Fruit fly (Drosophila melanogaster) whole organism, embryonic: ENCODE data around the gene Fbxl4.

Source experiments
- CG10462 ChIP-seq: fragments of 200-800 bp; sonication (Bioruptor generic); optimal IDR thresholded peaks from 2 replicates; lab custom pipeline; 2016; ENCODE audit warnings: missing biosample characterization, missing genetic modification characterization
- CG11093 ChIP-seq: fragments of 200-800 bp; sonication (Bioruptor generic); IDR thresholded peaks from 3 replicates; pipeline ENCODE4 v1.3.6; 2022; ENCODE audit warnings: missing biosample characterization, missing genetic modification characterization
- CG11695 ChIP-seq: fragments of 200-800 bp; sonication (Bioruptor generic); IDR thresholded peaks from 3 replicates; pipeline ENCODE4 v1.3.6; 2022; ENCODE audit warnings: missing biosample characterization, missing genetic modification characterization
- CG12299 ChIP-seq: fragments of 200-800 bp; sonication (Bioruptor generic); optimal IDR thresholded peaks from 2 replicates; lab custom pipeline; 2018; ENCODE audit warnings: missing biosample characterization, mild to moderate bottlenecking, missing genetic modification characterization
- CG12769 ChIP-seq: fragments of 200-800 bp; sonication (Bioruptor generic); optimal IDR thresholded peaks from 2 replicates; lab custom pipeline; 2019; ENCODE audit warnings: missing biosample characterization, mild to moderate bottlenecking, missing genetic modification characterization, moderate library complexity
- CG15479 ChIP-seq: fragments of 200-800 bp; sonication (Bioruptor generic); optimal IDR thresholded peaks from 3 replicates; lab custom pipeline; 2019; ENCODE audit warnings: missing biosample characterization, mild to moderate bottlenecking, missing genetic modification characterization, moderate library complexity
- CG16779 ChIP-seq: fragments of 200-800 bp; sonication (Bioruptor generic); IDR thresholded peaks from 2 replicates; pipeline ENCODE4 v1.3.6; 2022; ENCODE audit warnings: missing biosample characterization, missing genetic modification characterization
- CG18619 ChIP-seq: fragments of 200-800 bp; sonication (Bioruptor generic); optimal IDR thresholded peaks from 3 replicates; lab custom pipeline; 2017; ENCODE audit warnings: missing biosample characterization, mild to moderate bottlenecking, missing genetic modification characterization
- CG42726 ChIP-seq: fragments of 200-800 bp; sonication (Bioruptor generic); IDR thresholded peaks from 2 replicates; pipeline ENCODE4 v1.3.6; 2022; ENCODE audit warnings: missing biosample characterization, missing genetic modification characterization; ENCODE audit not compliant: partially characterized antibody
- CG4424 ChIP-seq: fragments of 200-800 bp; sonication (Bioruptor generic); optimal IDR thresholded peaks from 3 replicates; lab custom pipeline; 2016; ENCODE audit warnings: missing biosample characterization, missing genetic modification characterization
- CG4707 ChIP-seq: fragments of 200-800 bp; sonication (Bioruptor generic); optimal IDR thresholded peaks from 2 replicates; lab custom pipeline; 2018; ENCODE audit warnings: missing biosample characterization, mild to moderate bottlenecking, missing genetic modification characterization, moderate library complexity
- CG6854 ChIP-seq: fragments of 200-800 bp; sonication (Bioruptor generic); optimal IDR thresholded peaks from 3 replicates; lab custom pipeline; 2017; ENCODE audit warnings: missing biosample characterization, mild to moderate bottlenecking, missing genetic modification characterization
- CG7928 ChIP-seq: fragments of 200-800 bp; sonication (Bioruptor generic); optimal IDR thresholded peaks from 2 replicates; lab custom pipeline; 2017; ENCODE audit warnings: missing biosample characterization, mild to moderate bottlenecking, missing genetic modification characterization
- CG9609 ChIP-seq: fragments of 200-800 bp; sonication (Bioruptor generic); optimal IDR thresholded peaks from 3 replicates; lab custom pipeline; 2016; ENCODE audit warnings: missing biosample characterization, missing genetic modification characterization
- CG9817 ChIP-seq: fragments of 200-800 bp; sonication (Bioruptor generic); optimal IDR thresholded peaks from 2 replicates; lab custom pipeline; 2018; ENCODE audit warnings: missing biosample characterization, mild to moderate bottlenecking, missing genetic modification characterization, moderate library complexity
- Dad ChIP-seq: fragments of 200-800 bp; sonication (Bioruptor generic); optimal IDR thresholded peaks from 3 replicates; lab custom pipeline; 2016; ENCODE audit warnings: missing biosample characterization, missing genetic modification characterization
- Dip3 ChIP-seq: fragments of 200-800 bp; sonication (Bioruptor generic); optimal IDR thresholded peaks from 3 replicates; lab custom pipeline; 2016; ENCODE audit warnings: missing biosample characterization, missing genetic modification characterization
- Elba2 ChIP-seq: fragments of 200-800 bp; sonication (Bioruptor generic); optimal IDR thresholded peaks from 3 replicates; lab custom pipeline; 2016; ENCODE audit warnings: missing biosample characterization, missing genetic modification characterization
- HLH3B ChIP-seq: fragments of 200-800 bp; sonication (Bioruptor generic); IDR thresholded peaks from 2 replicates; pipeline ENCODE4 v1.3.6; 2022; ENCODE audit warnings: missing biosample characterization, missing genetic modification characterization
- Hey ChIP-seq: fragments of 200-800 bp; sonication (Bioruptor generic); optimal IDR thresholded peaks from 3 replicates; lab custom pipeline; 2018; ENCODE audit warnings: missing biosample characterization, mild to moderate bottlenecking, missing genetic modification characterization
- HmgD ChIP-seq: fragments of 200-800 bp; sonication (Bioruptor generic); optimal IDR thresholded peaks from 3 replicates; lab custom pipeline; 2016; ENCODE audit warnings: missing biosample characterization, missing genetic modification characterization
- Jarid2 ChIP-seq: fragments of 200-800 bp; sonication (Bioruptor generic); optimal IDR thresholded peaks from 3 replicates; lab custom pipeline; 2017; ENCODE audit warnings: mild to moderate bottlenecking, missing biosample characterization, missing genetic modification reagents, missing genetic modification characterization
- Lim3 ChIP-seq: fragments of 200-800 bp; sonication (Bioruptor generic); IDR thresholded peaks from 2 replicates; pipeline ENCODE4 v1.3.6; 2022; ENCODE audit warnings: missing biosample characterization, missing genetic modification characterization
- MTF-1 ChIP-seq: fragments of 200-800 bp; sonication (Bioruptor generic); optimal IDR thresholded peaks from 2 replicates; lab custom pipeline; 2018; ENCODE audit warnings: missing biosample characterization, mild to moderate bottlenecking, missing genetic modification characterization, borderline replicate concordance
- Med ChIP-seq: fragments of 200-800 bp; sonication (Bioruptor generic); peaks from one replicate; lab custom pipeline; 2016; ENCODE audit warnings: missing biosample characterization, missing genetic modification characterization, mild to moderate bottlenecking, inconsistent platforms, moderate library complexity
- Meics ChIP-seq: fragments of 200-800 bp; sonication (Bioruptor generic); optimal IDR thresholded peaks from 2 replicates; lab custom pipeline; 2017; ENCODE audit warnings: missing biosample characterization, mild to moderate bottlenecking, missing genetic modification characterization
- Mes4 ChIP-seq: fragments of 200-800 bp; sonication (Bioruptor generic); optimal IDR thresholded peaks from 2 replicates; lab custom pipeline; 2016; ENCODE audit warnings: missing biosample characterization, missing genetic modification characterization
- Optix ChIP-seq: fragments of 200-800 bp; sonication (Bioruptor generic); IDR thresholded peaks from 3 replicates; pipeline ENCODE4 v1.3.6; 2022; ENCODE audit warnings: missing biosample characterization, missing genetic modification characterization
- PHDP ChIP-seq: fragments of 200-800 bp; sonication (Bioruptor generic); optimal IDR thresholded peaks from 3 replicates; lab custom pipeline; 2018; ENCODE audit warnings: missing biosample characterization, mild to moderate bottlenecking, missing genetic modification characterization, moderate library complexity
- TFAM ChIP-seq: fragments of 200-800 bp; sonication (Bioruptor generic); optimal IDR thresholded peaks from 2 replicates; lab custom pipeline; 2017; ENCODE audit warnings: missing biosample characterization, missing genetic modification characterization, inconsistent platforms
- ac ChIP-seq: fragments of 200-800 bp; sonication (Bioruptor generic); optimal IDR thresholded peaks from 3 replicates; lab custom pipeline; 2017; ENCODE audit warnings: missing biosample characterization, mild to moderate bottlenecking, missing genetic modification characterization
- ci ChIP-seq: fragments of 200-800 bp; sonication (Bioruptor generic); IDR thresholded peaks from 3 replicates; pipeline ENCODE4 v1.3.6; 2022; ENCODE audit warnings: missing biosample characterization, missing genetic modification characterization
- cwo ChIP-seq: fragments of 200-800 bp; sonication (Bioruptor generic); optimal IDR thresholded peaks from 3 replicates; lab custom pipeline; 2017; ENCODE audit warnings: missing biosample characterization, missing genetic modification characterization, mild to moderate bottlenecking, moderate library complexity, missing genetic modification reagents
- dysf ChIP-seq: fragments of 200-800 bp; sonication (Bioruptor generic); IDR thresholded peaks from 3 replicates; pipeline ENCODE4 v1.3.6; 2022; ENCODE audit warnings: missing biosample characterization, missing genetic modification characterization
- eve ChIP-seq, 2 experiments: fragments of >200 bp; optimal IDR thresholded peaks; 2 replicates each; lab custom pipeline; 2017; ENCODE audit warnings: missing biosample characterization in 2 of 2, missing genetic modification characterization in 2 of 2
- gsb-n ChIP-seq: fragments of 200-800 bp; sonication (Bioruptor generic); optimal IDR thresholded peaks from 3 replicates; lab custom pipeline; 2018; ENCODE audit warnings: missing biosample characterization, mild to moderate bottlenecking, missing genetic modification characterization
- hb ChIP-seq: fragments of 200-800 bp; sonication (Bioruptor generic); IDR thresholded peaks from 3 replicates; pipeline ENCODE4 v1.3.6; 2022; ENCODE audit warnings: missing biosample characterization, missing genetic modification characterization; ENCODE audit not compliant: partially characterized antibody
- kay ChIP-seq: fragments of 200-800 bp; sonication (Bioruptor generic); optimal IDR thresholded peaks from 2 replicates; lab custom pipeline; 2016; ENCODE audit warnings: missing biosample characterization, missing genetic modification characterization
- ken ChIP-seq: fragments of 200-800 bp; sonication (Bioruptor generic); IDR thresholded peaks from 3 replicates; pipeline ENCODE4 v1.3.6; 2022; ENCODE audit warnings: missing biosample characterization, missing genetic modification characterization
- lov ChIP-seq, 2 experiments: fragments of 200-800 bp in 1 of 2; fragments of >200 bp in 1 of 2; sonication (Bioruptor generic) in 1 of 2; IDR thresholded peaks in 1 of 2; optimal IDR thresholded peaks in 1 of 2; 2 replicates in 1 of 2; 3 replicates in 1 of 2; pipeline versions ENCODE4 v1.3.6 to Lab custom; 2017 to 2022; ENCODE audit warnings: missing biosample characterization in 1 of 2, missing genetic modification characterization in 1 of 2
- nerfin-1 ChIP-seq: fragments of 200-800 bp; sonication (Bioruptor generic); optimal IDR thresholded peaks from 3 replicates; lab custom pipeline; 2019; ENCODE audit warnings: missing biosample characterization, mild to moderate bottlenecking, missing genetic modification characterization, moderate library complexity
- nom ChIP-seq: fragments of 200-800 bp; sonication (Bioruptor generic); optimal IDR thresholded peaks from 2 replicates; lab custom pipeline; 2017; ENCODE audit warnings: missing biosample characterization, missing genetic modification characterization, mild to moderate bottlenecking, moderate library complexity, missing genetic modification reagents
- row ChIP-seq: fragments of 200-800 bp; sonication (Bioruptor generic); IDR thresholded peaks from 3 replicates; pipeline ENCODE4 v1.3.6; 2022; ENCODE audit warnings: missing biosample characterization, missing genetic modification characterization
- sna ChIP-seq: fragments of 200-800 bp; sonication (Bioruptor generic); IDR thresholded peaks from 2 replicates; pipeline ENCODE4 v1.3.6; 2022; ENCODE audit warnings: missing biosample characterization, missing genetic modification characterization; ENCODE audit not compliant: partially characterized antibody
- twi ChIP-seq: fragments of 200-800 bp; optimal IDR thresholded peaks from 2 replicates; lab custom pipeline; 2019; ENCODE audit warnings: missing biosample characterization, mild to moderate bottlenecking, missing genetic modification characterization, moderate library complexity
- tx ChIP-seq: fragments of 200-800 bp; sonication (Bioruptor generic); optimal IDR thresholded peaks from 2 replicates; lab custom pipeline; 2016; ENCODE audit warnings: missing biosample characterization, missing genetic modification characterization
- unpg ChIP-seq: fragments of 200-800 bp; sonication (Bioruptor generic); optimal IDR thresholded peaks from 3 replicates; lab custom pipeline; 2018; ENCODE audit warnings: missing biosample characterization, mild to moderate bottlenecking, missing genetic modification characterization, moderate library complexity
- yki ChIP-seq: fragments of >200 bp; optimal IDR thresholded peaks from 3 replicates; lab custom pipeline; 2018
- zfh1 ChIP-seq: fragments of 200-800 bp; sonication (Bioruptor generic); IDR thresholded peaks from 3 replicates; pipeline ENCODE4 v1.3.6; 2022; ENCODE audit warnings: missing biosample characterization, missing genetic modification characterization

Fbxl4 gene

DNA sequence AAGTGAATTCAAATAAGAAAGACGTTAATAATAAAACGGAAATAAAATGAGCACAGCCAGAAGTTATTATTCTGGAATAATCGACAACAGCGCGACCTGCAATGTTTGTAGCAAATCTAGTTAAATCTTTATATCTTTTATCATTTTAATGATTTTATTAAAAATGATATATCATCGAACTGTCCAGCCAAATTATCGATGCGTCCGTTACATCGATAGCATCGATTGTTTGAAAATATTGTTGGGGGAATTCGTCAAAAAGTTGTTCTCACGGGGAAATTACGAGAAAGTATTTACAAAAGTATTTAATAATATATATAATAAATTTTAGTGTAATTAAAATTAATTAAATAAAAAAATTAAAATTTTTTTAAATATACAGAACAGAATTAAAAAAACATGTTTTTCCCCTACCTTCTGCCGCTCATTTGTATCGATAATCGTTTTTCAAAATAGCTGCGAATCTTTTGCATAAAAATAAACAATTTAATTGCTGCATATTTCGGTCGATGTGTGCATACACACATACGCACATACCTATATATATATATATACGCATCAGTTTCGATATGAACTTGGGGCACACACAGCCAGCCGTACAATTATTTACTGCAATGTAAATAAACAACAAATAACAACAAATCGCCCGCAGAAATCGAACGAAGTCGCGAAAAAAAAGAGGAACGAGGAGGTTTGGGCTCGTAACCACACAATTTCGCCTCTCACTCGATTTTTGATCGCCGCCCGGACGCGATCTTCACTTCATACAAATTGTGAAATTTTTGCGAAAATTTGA, 5.4 kb upstream of the Fbxl4 start, which contains the start of gene CG32599 (continued):
- TF ChIP-seq dysf (GFP tag; lab: Robert Waterston, UW) (no peak), CG6854 (GFP tag; lab: Kevin White, UChicago) (no peak), CG15479 (no peak), lov (optimal IDR thresholded peaks at IDR 0.05; lab: Kevin White, UChicago) (no peak), lov (GFP tag; IDR thresholded peaks at IDR 0.05; lab: Robert Waterston, UW) (no peak), CG9817 (tag; lab: Kevin White, UChicago) (peak; percentile 4), CG42726 (peak; percentile 59; the same call in 1 of the 2 replicates), Hey (tag; lab: Kevin White, UChicago) (no peak), row (peak; percentile 66), Dip3 (GFP tag; lab: Kevin White, UChicago) (no peak), CG12299 (tag; lab: Kevin White, UChicago) (no peak), ken (GFP tag; lab: Robert Waterston, UW) (no peak), PHDP (tag; lab: Kevin White, UChicago) (peak; percentile 36), MTF-1 (GFP tag; lab: Kevin White, UChicago) (no peak), kay (no peak), nom (no peak), Jarid2 (GFP tag; lab: Kevin White, UChicago) (no peak), Meics (GFP tag; lab: Kevin White, UChicago) (peak; percentile 20), CG16779 (GFP tag; lab: Robert Waterston, UW) (no peak), Elba2 (GFP tag; lab: Kevin White, UChicago) (no peak), HmgD (GFP tag; lab: Kevin White, UChicago) (no peak), CG4424 (GFP tag; lab: Kevin White, UChicago) (peak; percentile 7), CG18619 (GFP tag; lab: Kevin White, UChicago) (no peak), Lim3 (no peak), zfh1 (peak; percentile 70; the same call in 2 of the 3 replicates), nerfin-1 (no peak), TFAM (GFP tag; lab: Kevin White, UChicago) (no peak), Med (peak; percentile 5), eve (GFP tag; optimal IDR thresholded peaks at IDR 0.05; lab: Kevin White, UChicago) (no peak), CG9609 (GFP tag; lab: Kevin White, UChicago) (no peak), cwo (GFP tag; lab: Kevin White, UChicago) (no peak), Optix (GFP tag; lab: Robert Waterston, UW) (no peak), sna (0 out of 2 replicates have a peak, but pooled peaks have one; percentile 42), CG12769 (tag; lab: Kevin White, UChicago) (no peak), CG11695 (GFP tag; lab: Robert Waterston, UW) (0 out of 3 replicates have a peak, but pooled peaks have one; percentile 39), hb (GFP tag; lab: Robert Waterston, UW) (no peak), gsb-n (no peak), CG10462 (GFP tag; lab: Kevin White, UChicago) (no peak), unpg (GFP tag; lab: Kevin White, UChicago) (peak; percentile 60), CG4707 (GFP tag; lab: Kevin White, UChicago) (no peak), tx (GFP tag; lab: Kevin White, UChicago) (no peak), twi (tag; lab: Kevin White, UChicago) (no peak), Dad (GFP tag; lab: Kevin White, UChicago) (no peak), HLH3B (GFP tag; lab: Robert Waterston, UW) (peak; percentile 37; the same call in 1 of the 2 replicates), yki (lab: Kevin White, UChicago) (no peak), Mes4 (GFP tag; lab: Kevin White, UChicago) (no peak), ac (GFP tag; lab: Kevin White, UChicago) (no peak), CG11093 (GFP tag; lab: Robert Waterston, UW) (no peak), CG7928 (GFP tag; lab: Kevin White, UChicago) (no peak), ci (GFP tag; lab: Robert Waterston, UW) (peak; percentile 19; the same call in 1 of the 3 replicates)
